Fruit fly (Drosophila melanogaster): ENCODE data around the gene Meltrin.

Meltrin gene

DNA sequence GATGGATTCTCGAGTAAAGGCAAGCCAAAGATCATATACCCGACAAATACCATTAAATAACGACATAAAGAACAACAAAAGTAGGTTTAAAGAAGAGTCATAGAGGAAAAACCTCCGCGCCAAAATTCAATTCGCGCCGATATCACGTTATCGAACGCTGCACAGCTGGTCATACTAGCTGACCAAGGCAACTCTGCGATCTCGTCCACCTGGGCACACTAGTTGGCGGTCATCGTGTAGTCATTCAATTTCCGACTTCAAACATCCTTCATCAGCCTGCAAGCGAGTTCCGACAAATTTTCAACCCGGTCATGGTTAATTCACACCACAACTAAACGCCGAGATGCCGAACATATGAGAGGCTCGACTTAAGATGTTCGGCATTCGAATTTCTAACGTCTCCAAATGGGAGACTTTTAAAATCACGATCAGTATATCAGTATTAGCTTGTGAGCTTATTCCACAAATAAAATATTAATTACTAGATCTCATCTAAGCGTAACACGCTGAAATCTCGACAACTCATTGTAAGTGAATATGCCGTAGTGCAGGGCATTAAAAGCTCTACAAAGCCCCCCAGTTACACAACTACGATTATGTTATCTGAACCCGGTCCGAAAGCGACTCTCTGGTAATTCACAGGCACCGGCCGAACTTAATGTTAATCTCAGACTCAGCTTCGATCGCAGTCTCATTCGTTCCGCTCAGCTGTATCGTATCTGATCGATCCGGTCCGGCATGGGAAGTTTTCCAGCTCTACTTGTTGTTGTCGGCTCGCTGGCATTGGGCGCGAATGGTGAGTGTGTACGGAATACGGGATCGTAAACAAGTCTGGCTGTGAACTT, 40.1 kb downstream of the Meltrin start, which contains the start of gene CG3505 (continued):
- TF ChIP-seq Hmx (GFP tag; optimal IDR thresholded peaks at IDR 0.05) (no peak), HmgD (GFP tag; optimal IDR thresholded peaks at IDR 0.05) (no peak), Ets65A (GFP tag) (no peak), Sox100B (GFP tag; optimal IDR thresholded peaks at IDR 0.05) (no peak), insv (GFP tag; optimal IDR thresholded peaks at IDR 0.05) (no peak), Rx (GFP tag; IDR thresholded peaks at IDR 0.05) (no peak), Sry-δ (GFP tag; optimal IDR thresholded peaks at IDR 0.05) (peak; percentile 67), CG6175 (GFP tag; IDR thresholded peaks at IDR 0.05) (no peak), unc-4 (GFP tag; IDR thresholded peaks at IDR 0.05; ENCODE audit: partially characterized antibody) (0 out of 2 replicates have a peak, but pooled peaks have one; percentile 33), CG2889 (GFP tag; IDR thresholded peaks at IDR 0.05) (no peak), CG6854 (GFP tag; optimal IDR thresholded peaks at IDR 0.05) (no peak), vnd (GFP tag; IDR thresholded peaks at IDR 0.05; ENCODE audit: partially characterized antibody) (peak; percentile 33; the same call in 1 of the 3 replicates), CG18764 (GFP tag; optimal IDR thresholded peaks at IDR 0.05) (no peak), twi (tag; optimal IDR thresholded peaks at IDR 0.05) (no peak), CG30431 (GFP tag; optimal IDR thresholded peaks at IDR 0.05) (no peak), oc (tag; optimal IDR thresholded peaks at IDR 0.05) (peak; percentile 33), Jarid2 (GFP tag; optimal IDR thresholded peaks at IDR 0.05) (no peak), CG3407 (GFP tag; optimal IDR thresholded peaks at IDR 0.05) (no peak), bowl (GFP tag; IDR thresholded peaks at IDR 0.05) (no peak), CG17186 (GFP tag; optimal IDR thresholded peaks at IDR 0.05) (peak; percentile 20), Ada2b (GFP tag; IDR thresholded peaks at IDR 0.05) (peak; percentile 49; the same call in 1 of the 2 replicates), CG15011 (GFP tag; optimal IDR thresholded peaks at IDR 0.05) (peak; percentile 42), Doc2 (GFP tag; IDR thresholded peaks at IDR 0.05) (no peak), CG3838 (GFP tag; optimal IDR thresholded peaks at IDR 0.05) (no peak), CG8944 (GFP tag; optimal IDR thresholded peaks at IDR 0.05) (no peak), CG4328 (GFP tag; optimal IDR thresholded peaks at IDR 0.05) (peak; percentile 40), CG8388 (GFP tag; optimal IDR thresholded peaks at IDR 0.05) (no peak), PHDP (tag; optimal IDR thresholded peaks at IDR 0.05) (peak; percentile 27), seq (GFP tag; IDR thresholded peaks at IDR 0.05) (no peak), gro (GFP tag; optimal IDR thresholded peaks at IDR 0.05) (peak; percentile 30), cg (GFP tag; optimal IDR thresholded peaks at IDR 0.05) (no peak), eve (GFP tag; optimal IDR thresholded peaks at IDR 0.05) (no peak), CG4854 (GFP tag; optimal IDR thresholded peaks at IDR 0.05) (peak; percentile 52), peb (GFP tag; IDR thresholded peaks at IDR 0.05) (no peak), ind (GFP tag; optimal IDR thresholded peaks at IDR 0.05) (peak; percentile 24), fd3F (GFP tag; optimal IDR thresholded peaks at IDR 0.05) (peak; percentile 12), Taf1 (GFP tag; IDR thresholded peaks at IDR 0.05) (no peak), pita (GFP tag; optimal IDR thresholded peaks at IDR 0.05) (no peak), CG12391 (tag; optimal IDR thresholded peaks at IDR 0.05) (peak; percentile 27), tgo (GFP tag; IDR thresholded peaks at IDR 0.05) (peak; percentile 36; the same call in 2 of the 3 replicates), CG5245 (GFP tag; optimal IDR thresholded peaks at IDR 0.05) (no peak), fd102C (GFP tag; optimal IDR thresholded peaks at IDR 0.05) (no peak), CG8478 (optimal IDR thresholded peaks at IDR 0.05) (no peak), Nf-YC (tag; optimal IDR thresholded peaks at IDR 0.05) (no peak), cas (GFP tag; IDR thresholded peaks at IDR 0.05) (no peak), Hmr (GFP tag; optimal IDR thresholded peaks at IDR 0.05) (peak; percentile 50), CG11504 (tag; optimal IDR thresholded peaks at IDR 0.05) (no peak), Stat92E (GFP tag; optimal IDR thresholded peaks at IDR 0.05) (no peak), Neu2 (GFP tag; optimal IDR thresholded peaks at IDR 0.05; ENCODE audit: borderline replicate concordance) (no peak), CG7271 (tag; optimal IDR thresholded peaks at IDR 0.05) (no peak)

Measured in whole organism, embryonic.